Worm (Caenorhabditis elegans) whole organism, L4 larva: Measurements from ENCODE around the gene fbxa-209.

ENCODE experiments used
- F26F4.8 ChIP-seq: fragments of 200-800 bp; sonication (Bioruptor generic); conservative IDR thresholded peaks from 2 replicates; pipeline ENCODE4 v1.3.6; 2022; ENCODE audit warnings: missing genetic modification characterization, missing compliant biosample characterization
- Y105C5A.15 ChIP-seq: fragments of 200-800 bp; sonication (Bioruptor generic); IDR thresholded peaks from 2 replicates; pipeline ENCODE4 v1.3.6; 2022; ENCODE audit warnings: missing genetic modification characterization, missing compliant biosample characterization
- Y48G9A.11 ChIP-seq: fragments of 200-800 bp; sonication (Bioruptor generic); IDR thresholded peaks from 2 replicates; pipeline ENCODE4 v1.3.6; 2022; ENCODE audit warnings: missing genetic modification reagents, missing genetic modification characterization, missing compliant biosample characterization
- Y75B8A.6 ChIP-seq: fragments of 200-800 bp; sonication (Bioruptor generic); IDR thresholded peaks from 2 replicates; pipeline ENCODE4 v1.3.6; 2022; ENCODE audit warnings: missing genetic modification reagents, missing genetic modification characterization, missing compliant biosample characterization
- ZK337.2 ChIP-seq: fragments of 200-800 bp; sonication (Bioruptor generic); IDR thresholded peaks from 2 replicates; pipeline ENCODE4 v1.3.6; 2022; ENCODE audit warnings: missing genetic modification reagents, missing genetic modification characterization, missing compliant biosample characterization
- aha-1 ChIP-seq: fragments of 150-350 bp; peaks from one replicate; lab custom pipeline; 2014; ENCODE audit warnings: missing biosample characterization, missing genetic modification characterization
- ceh-32 ChIP-seq: sonication (generic microtip); optimal IDR thresholded peaks from 2 replicates; lab custom pipeline; 2016; ENCODE audit warnings: mild to moderate bottlenecking, missing genetic modification characterization, missing compliant biosample characterization; ENCODE audit not compliant: poor library complexity
- ceh-44 ChIP-seq: fragments of 200-800 bp; sonication (Bioruptor generic); IDR thresholded peaks from 2 replicates; pipeline ENCODE4 v1.3.6; 2022; ENCODE audit warnings: missing genetic modification reagents, missing genetic modification characterization, missing compliant biosample characterization
- daf-12 ChIP-seq: fragments of 150-350 bp; optimal IDR thresholded peaks from 2 replicates; lab custom pipeline; 2014; ENCODE audit warnings: missing biosample characterization, missing genetic modification reagents, missing genetic modification characterization
- daf-16 ChIP-seq, 3 experiments: sonication (generic microtip); optimal IDR thresholded peaks; 2 replicates each; lab custom pipeline; 2016 to 2017; ENCODE audit warnings: missing genetic modification characterization in 3 of 3, missing genetic modification reagents in 3 of 3, mild to moderate bottlenecking in 2 of 3, missing compliant biosample characterization in 2 of 3, missing biosample characterization in 1 of 3, moderate library complexity in 1 of 3
- dve-1 ChIP-seq: sonication (generic microtip); optimal IDR thresholded peaks from 2 replicates; lab custom pipeline; 2017; ENCODE audit warnings: antibody characterized with exemption, mild to moderate bottlenecking, missing genetic modification characterization, missing compliant biosample characterization; ENCODE audit not compliant: insufficient read depth
- hif-1 ChIP-seq, 2 experiments: sonication (generic microtip); optimal IDR thresholded peaks; 2 replicates each; lab custom pipeline; 2016 to 2017; ENCODE audit warnings: missing compliant biosample characterization in 2 of 2, missing genetic modification characterization in 2 of 2, missing genetic modification reagents in 2 of 2, missing genotype in 2 of 2, mild to moderate bottlenecking in 1 of 2
- lim-7 ChIP-seq: fragments of 200-800 bp; sonication (Bioruptor generic); IDR thresholded peaks from 2 replicates; pipeline ENCODE4 v1.3.6; 2022; ENCODE audit warnings: missing genetic modification characterization, missing compliant biosample characterization
- lin-38 ChIP-seq: fragments of 200-800 bp; sonication (Bioruptor generic); IDR thresholded peaks from 2 replicates; pipeline ENCODE4 v1.3.6; 2022; ENCODE audit warnings: missing genetic modification reagents, missing genetic modification characterization, missing compliant biosample characterization
- lin-39 ChIP-seq: fragments of 150-350 bp; optimal IDR thresholded peaks from 2 replicates; lab custom pipeline; 2014; ENCODE audit warnings: missing biosample characterization, missing genetic modification reagents, missing genetic modification characterization
- lir-3 ChIP-seq: sonication (generic microtip); optimal IDR thresholded peaks from 2 replicates; lab custom pipeline; 2016; ENCODE audit warnings: mild to moderate bottlenecking, missing genetic modification characterization, missing compliant biosample characterization
- madf-5 ChIP-seq, 2 experiments: fragments of 200-800 bp; sonication (Bioruptor generic); IDR thresholded peaks; 2 replicates each; pipeline ENCODE4 v1.3.6; 2022; ENCODE audit warnings: missing compliant biosample characterization in 2 of 2, missing genetic modification characterization in 2 of 2
- mdl-1 ChIP-seq, 2 experiments: fragments of 150-350 bp in 1 of 2; sonication (generic microtip) in 1 of 2; optimal IDR thresholded peaks; 2 replicates each; lab custom pipeline; 2014 to 2017; ENCODE audit warnings: missing biosample characterization in 2 of 2, missing genetic modification characterization in 2 of 2
- mxl-2 ChIP-seq: fragments of 200-800 bp; sonication (Bioruptor generic); conservative IDR thresholded peaks from 2 replicates; pipeline ENCODE4 v1.3.6; 2022; ENCODE audit warnings: missing genetic modification reagents, missing genetic modification characterization, missing compliant biosample characterization
- nhr-28 ChIP-seq: fragments of 150-350 bp; optimal IDR thresholded peaks from 2 replicates; lab custom pipeline; 2014; ENCODE audit warnings: missing biosample characterization, missing genetic modification characterization
- nhr-41 ChIP-seq: fragments of 200-800 bp; sonication (Bioruptor generic); IDR thresholded peaks from 2 replicates; pipeline ENCODE4 v1.3.6; 2022; ENCODE audit warnings: missing genetic modification reagents, missing genetic modification characterization, missing compliant biosample characterization
- nhr-42 ChIP-seq: fragments of 200-800 bp; sonication (Bioruptor generic); IDR thresholded peaks from 2 replicates; pipeline ENCODE4 v1.3.6; 2022; ENCODE audit warnings: missing genetic modification characterization, missing compliant biosample characterization
- nhr-76 ChIP-seq: fragments of 150-350 bp; optimal IDR thresholded peaks from 2 replicates; lab custom pipeline; 2014; ENCODE audit warnings: missing biosample characterization, missing genetic modification characterization
- pqm-1 ChIP-seq: sonication (generic microtip); optimal IDR thresholded peaks from 2 replicates; lab custom pipeline; 2017; ENCODE audit warnings: missing biosample characterization, missing genetic modification characterization
- tag-97 ChIP-seq: fragments of 200-800 bp; sonication (Bioruptor generic); IDR thresholded peaks from 2 replicates; pipeline ENCODE4 v1.3.6; 2022; ENCODE audit warnings: missing genetic modification characterization, missing compliant biosample characterization
- unc-130 ChIP-seq: sonication (generic microtip); optimal IDR thresholded peaks from 2 replicates; lab custom pipeline; 2016; ENCODE audit warnings: missing genetic modification reagents, missing genetic modification characterization, missing compliant biosample characterization
- unc-39 ChIP-seq: sonication (generic microtip); optimal IDR thresholded peaks from 2 replicates; lab custom pipeline; 2017; ENCODE audit warnings: missing biosample characterization, missing genetic modification characterization
- unc-62 ChIP-seq, 3 experiments: fragments of 150-350 bp in 1 of 3; sonication (generic microtip); optimal IDR thresholded peaks in 2 of 3; peaks in 1 of 3; 1 replicate in 1 of 3; 2 replicates in 2 of 3; lab custom pipeline; 2014 to 2017; ENCODE audit warnings: missing biosample characterization in 3 of 3, missing genetic modification characterization in 3 of 3, missing genetic modification reagents in 3 of 3, missing genotype in 1 of 3
- vab-7 ChIP-seq: fragments of 200-800 bp; sonication (Bioruptor generic); IDR thresholded peaks from 2 replicates; pipeline ENCODE4 v1.3.6; 2022; ENCODE audit warnings: missing genetic modification reagents, missing genetic modification characterization, missing compliant biosample characterization
- zag-1 ChIP-seq: fragments of 150-350 bp; optimal IDR thresholded peaks from 2 replicates; lab custom pipeline; 2014; ENCODE audit warnings: missing biosample characterization, missing genetic modification characterization

Gene fbxa-209

ce11 chrV:15434647-15435046, 7.8 kb upstream of the fbxa-209 start:
- no peak for TF ChIP-seq vab-7
- no peak for TF ChIP-seq Y48G9A.11 (GFP tag; lab: Robert Waterston, UW)
- TF ChIP-seq daf-16 (GFP tag; optimal IDR thresholded peaks at IDR 0.05; lab: Kevin White, UChicago): no peak
- peak; percentile 53 for TF ChIP-seq daf-16 (tag; optimal IDR thresholded peaks at IDR 0.05; lab: Kevin White, UChicago)
- no peak for TF ChIP-seq mdl-1 (tag; optimal IDR thresholded peaks at IDR 0.05; lab: Kevin White, UChicago)
- TF ChIP-seq unc-39 (tag; lab: Kevin White, UChicago): no peak
- peak; percentile 57 for TF ChIP-seq pqm-1 (tag; lab: Kevin White, UChicago)

DNA sequence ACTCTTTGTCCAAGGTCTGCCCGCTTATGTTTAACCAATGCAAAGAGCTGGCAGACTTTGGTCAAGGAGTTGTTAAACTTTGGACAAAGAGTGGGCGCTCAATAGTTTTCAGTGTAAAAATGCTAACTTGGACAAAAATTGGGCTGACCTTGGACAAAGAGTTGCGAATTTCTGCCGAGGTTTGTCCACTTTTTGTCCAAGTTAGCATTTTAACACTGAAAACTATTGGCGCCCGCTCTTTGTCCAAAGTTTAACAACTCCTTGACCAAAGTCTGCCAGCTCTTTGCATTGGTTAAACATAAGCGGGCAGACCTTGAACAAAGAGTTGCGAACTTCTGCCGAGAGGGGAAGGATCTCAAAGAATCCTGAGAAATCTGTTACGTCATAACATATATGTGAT, 6.8 kb upstream of the fbxa-209 start:
- TF ChIP-seq aha-1 (tag; lab: Kevin White, UChicago): peak; percentile 38
- peak; percentile 56; the same call in 1 of the 2 replicates for TF ChIP-seq mxl-2 (GFP tag; lab: Robert Waterston, UW)

- TF ChIP-seq dve-1 (tag; lab: Kevin White, UChicago) (peak; percentile 26), pqm-1 (tag; lab: Kevin White, UChicago) (peak; percentile 92), lin-39 (tag; lab: Kevin White, UChicago) (no peak), nhr-28 (tag; lab: Kevin White, UChicago) (peak; percentile 80), aha-1 (tag; lab: Kevin White, UChicago) (peak; percentile 17), lin-38 (GFP tag; lab: Robert Waterston, UW) (no peak), lir-3 (tag; lab: Kevin White, UChicago) (no peak), daf-16 (GFP tag; optimal IDR thresholded peaks at IDR 0.05; lab: Kevin White, UChicago) (no peak), daf-16 (tag; optimal IDR thresholded peaks at IDR 0.05; lab: Kevin White, UChicago) (peak; percentile 97)
- TF ChIP-seq, all 104 proteins: peak for 5
Observed at ce11 chrV:15432457-15432856, 5.6 kb upstream of the fbxa-209 start, which contains the start of gene T26H5.8. T26H5.8 (minus strand) TSS chrV:15432726.

- TF ChIP-seq tag-97 (GFP tag; lab: Robert Waterston, UW) (0 out of 2 replicates have a peak, but pooled peaks have one; percentile 35), Y75B8A.6 (GFP tag; lab: Robert Waterston, UW) (peak; percentile 63; the same call in 1 of the 2 replicates), nhr-76 (tag; lab: Kevin White, UChicago) (no peak), ceh-44 (no peak), lin-39 (tag; lab: Kevin White, UChicago) (peak; percentile 33), ceh-32 (tag; lab: Kevin White, UChicago) (no peak), zag-1 (tag; lab: Kevin White, UChicago) (no peak), daf-12 (tag; lab: Kevin White, UChicago) (no peak), ZK337.2 (GFP tag; lab: Robert Waterston, UW) (0 out of 2 replicates have a peak, but pooled peaks have one; percentile 35), unc-130 (no peak), madf-5 (GFP tag; IDR thresholded peaks at IDR 0.05; lab: Robert Waterston, UW) (no peak; a peak in 1 of 4 replicates), lir-3 (tag; lab: Kevin White, UChicago) (no peak), pqm-1 (tag; lab: Kevin White, UChicago) (no peak), nhr-42 (no peak), hif-1 (tag; optimal IDR thresholded peaks at IDR 0.05; lab: Kevin White, UChicago) (no peak), unc-62 (GFP tag; optimal IDR thresholded peaks at IDR 0.05 in 1 of 2; lab: Kevin White, UChicago) (peak in 1 of 2 experiments; percentile 63), unc-62 (tag; optimal IDR thresholded peaks at IDR 0.05; lab: Kevin White, UChicago) (no peak), lim-7 (GFP tag; lab: Robert Waterston, UW) (no peak)
Observed at ce11 chrV:15431322-15432052, 4.6 kb upstream of the fbxa-209 start.

DNA sequence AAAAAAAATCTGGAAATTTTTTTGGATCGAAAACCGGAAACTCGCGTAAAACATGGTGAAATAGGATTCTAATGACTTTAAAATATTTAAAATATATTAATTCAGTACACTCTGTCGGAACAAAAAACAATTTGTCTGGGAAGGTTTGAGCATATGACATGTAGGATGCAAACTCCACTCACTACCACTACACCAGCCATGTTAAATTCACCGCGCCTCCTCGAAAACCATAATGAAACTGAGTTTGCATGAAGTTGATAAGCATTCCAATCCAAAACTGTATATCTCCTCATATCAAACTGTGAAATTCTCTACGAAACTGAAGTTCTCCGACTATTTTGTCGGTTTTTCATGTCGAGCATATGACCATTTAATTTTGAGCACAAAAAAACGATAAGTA, 2.3 kb upstream of the fbxa-209 start:
- TF ChIP-seq nhr-41 (GFP tag; lab: Robert Waterston, UW) (peak; percentile 69; the same call in 1 of the 2 replicates), F26F4.8 (GFP tag; lab: Robert Waterston, UW) (peak; percentile 74; the same call in 1 of the 2 replicates), Y105C5A.15 (GFP tag; lab: Robert Waterston, UW) (peak; percentile 40; the same call in 1 of the 2 replicates)
